Worm (Caenorhabditis elegans) whole organism, L4 larva: ENCODE results near the gene ins-9.

Source experiments
- D1046.2 ChIP-seq: fragments of 200-800 bp; sonication (Bioruptor generic); IDR thresholded peaks from 2 replicates; pipeline ENCODE4 v1.3.6; 2022; ENCODE audit warnings: missing genetic modification characterization, missing compliant biosample characterization
- F26F4.8 ChIP-seq: fragments of 200-800 bp; sonication (Bioruptor generic); conservative IDR thresholded peaks from 2 replicates; pipeline ENCODE4 v1.3.6; 2022; ENCODE audit warnings: missing genetic modification characterization, missing compliant biosample characterization
- F37D6.2 ChIP-seq: sonication (generic microtip); optimal IDR thresholded peaks from 2 replicates; lab custom pipeline; 2016; ENCODE audit warnings: mild to moderate bottlenecking, missing genetic modification characterization, missing compliant biosample characterization
- T26A8.4 ChIP-seq: fragments of 200-800 bp; sonication (Bioruptor generic); IDR thresholded peaks from 2 replicates; pipeline ENCODE4 v1.3.6; 2022; ENCODE audit warnings: missing genetic modification characterization, missing compliant biosample characterization
- Y48G9A.11 ChIP-seq: fragments of 200-800 bp; sonication (Bioruptor generic); IDR thresholded peaks from 2 replicates; pipeline ENCODE4 v1.3.6; 2022; ENCODE audit warnings: missing genetic modification reagents, missing genetic modification characterization, missing compliant biosample characterization
- arid-1 ChIP-seq: fragments of 200-800 bp; sonication (Bioruptor generic); conservative IDR thresholded peaks from 2 replicates; pipeline ENCODE4 v1.3.6; 2022; ENCODE audit warnings: missing genetic modification reagents, missing genetic modification characterization, missing compliant biosample characterization
- ceh-20 ChIP-seq: fragments of 200-800 bp; sonication (Bioruptor generic); IDR thresholded peaks from 2 replicates; pipeline ENCODE4 v1.3.6; 2022; ENCODE audit warnings: missing genetic modification reagents, missing genetic modification characterization, missing compliant biosample characterization
- ceh-32 ChIP-seq: sonication (generic microtip); optimal IDR thresholded peaks from 2 replicates; lab custom pipeline; 2016; ENCODE audit warnings: mild to moderate bottlenecking, missing genetic modification characterization, missing compliant biosample characterization; ENCODE audit not compliant: poor library complexity
- ceh-44 ChIP-seq: fragments of 200-800 bp; sonication (Bioruptor generic); IDR thresholded peaks from 2 replicates; pipeline ENCODE4 v1.3.6; 2022; ENCODE audit warnings: missing genetic modification reagents, missing genetic modification characterization, missing compliant biosample characterization
- ceh-82 ChIP-seq: sonication (generic microtip); optimal IDR thresholded peaks from 2 replicates; lab custom pipeline; 2017; ENCODE audit warnings: missing biosample characterization, missing genetic modification characterization
- ctbp-1 ChIP-seq: fragments of 200-800 bp; sonication (Bioruptor generic); IDR thresholded peaks from 2 replicates; pipeline ENCODE4 v1.3.6; 2022; ENCODE audit warnings: missing genetic modification reagents, missing genetic modification characterization, missing compliant biosample characterization
- daf-12 ChIP-seq: fragments of 150-350 bp; optimal IDR thresholded peaks from 2 replicates; lab custom pipeline; 2014; ENCODE audit warnings: missing biosample characterization, missing genetic modification reagents, missing genetic modification characterization
- daf-16 ChIP-seq, 3 experiments: sonication (generic microtip); optimal IDR thresholded peaks; 2 replicates each; lab custom pipeline; 2016 to 2017; ENCODE audit warnings: missing genetic modification characterization in 3 of 3, missing genetic modification reagents in 3 of 3, mild to moderate bottlenecking in 2 of 3, missing compliant biosample characterization in 2 of 3, missing biosample characterization in 1 of 3, moderate library complexity in 1 of 3
- dmd-8 ChIP-seq: fragments of 200-800 bp; sonication (Bioruptor generic); IDR thresholded peaks from 2 replicates; pipeline ENCODE4 v1.3.6; 2022; ENCODE audit warnings: missing genetic modification characterization, missing compliant biosample characterization
- dmd-9 ChIP-seq: fragments of 200-800 bp; sonication (Bioruptor generic); IDR thresholded peaks from 2 replicates; pipeline ENCODE4 v1.3.6; 2022; ENCODE audit warnings: missing genetic modification reagents, missing genetic modification characterization, missing compliant biosample characterization
- egl-27 ChIP-seq: sonication (generic microtip); optimal IDR thresholded peaks from 3 replicates; lab custom pipeline; 2017; ENCODE audit warnings: missing biosample characterization, missing genetic modification reagents, missing genetic modification characterization
- egl-43 ChIP-seq: fragments of 200-800 bp; sonication (Bioruptor generic); IDR thresholded peaks from 2 replicates; pipeline ENCODE4 v1.3.6; 2022; ENCODE audit warnings: missing genetic modification reagents, missing genetic modification characterization, missing compliant biosample characterization
- fkh-10 ChIP-seq: fragments of 150-350 bp; optimal IDR thresholded peaks from 2 replicates; lab custom pipeline; 2014; ENCODE audit warnings: missing biosample characterization, missing genetic modification reagents, missing genetic modification characterization
- hmg-1.1 ChIP-seq: fragments of 200-800 bp; sonication (Bioruptor generic); IDR thresholded peaks from 2 replicates; pipeline ENCODE4 v1.3.6; 2022; ENCODE audit warnings: missing genetic modification reagents, missing genetic modification characterization, missing compliant biosample characterization
- jun-1 ChIP-seq: fragments of 150-350 bp; optimal IDR thresholded peaks from 2 replicates; lab custom pipeline; 2014; ENCODE audit warnings: missing biosample characterization, missing genetic modification reagents, missing genetic modification characterization
- lim-7 ChIP-seq: fragments of 200-800 bp; sonication (Bioruptor generic); IDR thresholded peaks from 2 replicates; pipeline ENCODE4 v1.3.6; 2022; ENCODE audit warnings: missing genetic modification characterization, missing compliant biosample characterization
- lin-1 ChIP-seq: fragments of 200-800 bp; sonication (Bioruptor generic); IDR thresholded peaks from 2 replicates; pipeline ENCODE4 v1.3.6; 2022; ENCODE audit warnings: missing genetic modification reagents, missing genetic modification characterization, missing compliant biosample characterization
- lin-38 ChIP-seq: fragments of 200-800 bp; sonication (Bioruptor generic); IDR thresholded peaks from 2 replicates; pipeline ENCODE4 v1.3.6; 2022; ENCODE audit warnings: missing genetic modification reagents, missing genetic modification characterization, missing compliant biosample characterization
- lin-39 ChIP-seq: fragments of 150-350 bp; optimal IDR thresholded peaks from 2 replicates; lab custom pipeline; 2014; ENCODE audit warnings: missing biosample characterization, missing genetic modification reagents, missing genetic modification characterization
- madf-5 ChIP-seq, 2 experiments: fragments of 200-800 bp; sonication (Bioruptor generic); IDR thresholded peaks; 2 replicates each; pipeline ENCODE4 v1.3.6; 2022; ENCODE audit warnings: missing compliant biosample characterization in 2 of 2, missing genetic modification characterization in 2 of 2
- madf-9 ChIP-seq: fragments of 200-800 bp; sonication (Bioruptor generic); conservative IDR thresholded peaks from 2 replicates; pipeline ENCODE4 v1.3.6; 2022; ENCODE audit warnings: missing genetic modification reagents, missing genetic modification characterization, missing compliant biosample characterization
- mes-2 ChIP-seq: sonication (generic microtip); optimal IDR thresholded peaks from 2 replicates; lab custom pipeline; 2016; ENCODE audit warnings: missing genotype, mild to moderate bottlenecking, missing genetic modification characterization, missing compliant biosample characterization; ENCODE audit not compliant: poor library complexity, severe bottlenecking
- mxl-2 ChIP-seq: fragments of 200-800 bp; sonication (Bioruptor generic); conservative IDR thresholded peaks from 2 replicates; pipeline ENCODE4 v1.3.6; 2022; ENCODE audit warnings: missing genetic modification reagents, missing genetic modification characterization, missing compliant biosample characterization
- mxl-3 ChIP-seq: fragments of 200-800 bp; sonication (Bioruptor generic); optimal IDR thresholded peaks from 2 replicates; lab custom pipeline; 2018; ENCODE audit warnings: mild to moderate bottlenecking, missing genetic modification characterization, missing compliant biosample characterization
- nhr-10 ChIP-seq: fragments of 150-350 bp; optimal IDR thresholded peaks from 2 replicates; lab custom pipeline; 2014; ENCODE audit warnings: missing biosample characterization, missing genetic modification characterization
- nhr-11 ChIP-seq: fragments of 150-350 bp; optimal IDR thresholded peaks from 2 replicates; lab custom pipeline; 2014; ENCODE audit warnings: missing biosample characterization, missing genetic modification characterization
- nhr-111 ChIP-seq: fragments of 200-800 bp; sonication (Bioruptor generic); optimal IDR thresholded peaks from 2 replicates; lab custom pipeline; 2018; ENCODE audit warnings: mild to moderate bottlenecking, missing genetic modification characterization, missing compliant biosample characterization
- snpc-1.2 ChIP-seq: fragments of 200-800 bp; sonication (Bioruptor generic); IDR thresholded peaks from 2 replicates; pipeline ENCODE4 v1.3.6; 2022; ENCODE audit warnings: missing genetic modification reagents, missing genetic modification characterization, missing compliant biosample characterization
- spr-3 ChIP-seq: fragments of 200-800 bp; sonication (Bioruptor generic); optimal IDR thresholded peaks from 2 replicates; lab custom pipeline; 2018; ENCODE audit warnings: mild to moderate bottlenecking, missing genetic modification characterization, missing compliant biosample characterization
- tra-1 ChIP-seq: fragments of 200-800 bp; sonication (Bioruptor generic); IDR thresholded peaks from 2 replicates; pipeline ENCODE4 v1.3.6; 2022; ENCODE audit warnings: missing genetic modification reagents, missing genetic modification characterization, missing compliant biosample characterization
- vab-7 ChIP-seq: fragments of 200-800 bp; sonication (Bioruptor generic); IDR thresholded peaks from 2 replicates; pipeline ENCODE4 v1.3.6; 2022; ENCODE audit warnings: missing genetic modification reagents, missing genetic modification characterization, missing compliant biosample characterization

Gene ins-9

ce11 chrX:8819815-8820415 lies 46.5 kb downstream of the ins-9 start (continued):
- TF ChIP-seq daf-12 (no peak), ctbp-1 (0 out of 2 replicates have a peak, but pooled peaks have one; percentile 46), egl-27 (tag; lab: Kevin White, UChicago) (no peak), ceh-20 (GFP tag; lab: Robert Waterston, UW) (0 out of 2 replicates have a peak, but pooled peaks have one; percentile 8), spr-3 (GFP tag; lab: Kevin White, UChicago) (no peak), T26A8.4 (GFP tag; lab: Robert Waterston, UW) (0 out of 2 replicates have a peak, but pooled peaks have one; percentile 50), fkh-10 (GFP tag; lab: Kevin White, UChicago) (no peak), lin-39 (no peak), mxl-3 (GFP tag; lab: Kevin White, UChicago) (peak; percentile 7), ceh-44 (GFP tag; lab: Robert Waterston, UW) (no peak), ceh-32 (tag; lab: Kevin White, UChicago) (no peak), nhr-10 (tag; lab: Kevin White, UChicago) (no peak), nhr-111 (GFP tag; lab: Kevin White, UChicago) (no peak), F37D6.2 (tag; lab: Kevin White, UChicago) (no peak), ceh-82 (no peak), jun-1 (tag; lab: Kevin White, UChicago) (no peak), dmd-8 (GFP tag; lab: Robert Waterston, UW) (no peak), F26F4.8 (GFP tag; lab: Robert Waterston, UW) (no peak; the same call in 1 of the 2 replicates), daf-16 (GFP tag; optimal IDR thresholded peaks at IDR 0.05; lab: Kevin White, UChicago) (peak; percentile 10 to 29), daf-16 (tag; optimal IDR thresholded peaks at IDR 0.05; lab: Kevin White, UChicago) (peak; percentile 31), nhr-11 (tag; lab: Kevin White, UChicago) (no peak), tra-1 (0 out of 2 replicates have a peak, but pooled peaks have one; percentile 30)

DNA sequence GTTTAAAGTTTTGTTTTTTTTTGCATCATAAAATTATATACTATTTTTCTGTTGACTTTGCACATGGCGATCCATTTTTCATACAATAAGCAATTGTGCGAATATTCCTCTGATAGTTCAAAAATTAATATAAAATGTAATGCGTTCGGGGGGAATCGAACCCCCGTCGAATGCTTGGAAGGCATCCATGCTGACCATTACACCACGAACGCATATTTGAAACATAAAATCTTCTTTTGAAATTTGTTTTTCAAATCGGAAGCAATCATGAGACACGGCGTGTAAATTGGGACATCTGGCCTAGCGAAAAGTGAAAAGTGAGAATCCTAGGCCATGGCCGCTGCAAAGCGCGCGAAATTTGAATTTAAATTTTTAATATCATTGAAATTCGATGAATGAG lies 48.0 kb downstream of the ins-9 start:
- TF ChIP-seq D1046.2 (GFP tag; lab: Robert Waterston, UW) (peak; percentile 62; the same call in 1 of the 2 replicates), lin-1 (GFP tag; lab: Robert Waterston, UW) (0 out of 2 replicates have a peak, but pooled peaks have one; percentile 9), dmd-8 (GFP tag; lab: Robert Waterston, UW) (peak; percentile 53; the same call in 1 of the 2 replicates), vab-7 (GFP tag; lab: Robert Waterston, UW) (peak; percentile 43; the same call in 1 of the 2 replicates), ctbp-1 (peak; percentile 32; the same call in 1 of the 2 replicates), snpc-1.2 (GFP tag; lab: Robert Waterston, UW) (peak; percentile 46; the same call in 1 of the 2 replicates), dmd-9 (GFP tag; lab: Robert Waterston, UW) (0 out of 2 replicates have a peak, but pooled peaks have one; percentile 27), arid-1 (GFP tag; lab: Robert Waterston, UW) (0 out of 2 replicates have a peak, but pooled peaks have one; percentile 12), egl-43 (peak; percentile 76), lim-7 (GFP tag; lab: Robert Waterston, UW) (peak; percentile 57; the same call in 1 of the 2 replicates), hmg-1.1 (GFP tag; lab: Robert Waterston, UW) (peak; percentile 26; the same call in 1 of the 2 replicates), madf-5 (GFP tag; IDR thresholded peaks at IDR 0.05; lab: Robert Waterston, UW) (peak; percentile 36 to 58; a peak in 1 of 4 replicates), lin-38 (GFP tag; lab: Robert Waterston, UW) (peak; percentile 55), mes-2 (tag; lab: Kevin White, UChicago) (peak; percentile 12), mxl-2 (GFP tag; lab: Robert Waterston, UW) (0 out of 2 replicates have a peak, but pooled peaks have one; percentile 26), Y48G9A.11 (GFP tag; lab: Robert Waterston, UW) (0 out of 2 replicates have a peak, but pooled peaks have one; percentile 19), madf-9 (peak; percentile 26; the same call in 1 of the 2 replicates), F26F4.8 (GFP tag; lab: Robert Waterston, UW) (peak; percentile 69; the same call in 1 of the 2 replicates)
- TF ChIP-seq, all 104 proteins: peak for 18; not testable (repeated sequence) for 86
